Worm (Caenorhabditis elegans) whole organism, L4/young adult: ENCODE measurements around the gene K12H6.12.
A peak's percentile ranks its signal among the peaks of the same experiment; 100 is the strongest.
"Not testable (repeated sequence)": the region's sequence is repeated elsewhere in the genome, so short reads cannot be mapped to it uniquely, and the experiment has no call there.

ENCODE experiments used
- W03F9.2 ChIP-seq: fragments of 150-350 bp; optimal IDR thresholded peaks from 2 replicates; lab custom pipeline; 2014; ENCODE audit warnings: missing biosample characterization, missing genetic modification characterization
- dao-5 ChIP-seq: sonication (generic microtip); optimal IDR thresholded peaks from 2 replicates; lab custom pipeline; 2016; ENCODE audit warnings: missing genotype, missing genetic modification characterization, moderate library complexity, missing compliant biosample characterization
- him-1 ChIP-seq: sonication (generic microtip); optimal IDR thresholded peaks from 2 replicates; lab custom pipeline; 2016; ENCODE audit warnings: missing genotype, missing genetic modification reagents, missing genetic modification characterization, missing compliant biosample characterization

Gene K12H6.12

ce11 chrII:2836853-2837252 lies 28.9 kb downstream of the K12H6.12 start, which contains the start of gene K12H6.7:
K12H6.7 (minus strand) TSS chrII:2836953.
- no peak for TF ChIP-seq him-1
- TF ChIP-seq W03F9.2 (tag; lab: Kevin White, UChicago) = no peak
- TF ChIP-seq dao-5 = no peak

DNA sequence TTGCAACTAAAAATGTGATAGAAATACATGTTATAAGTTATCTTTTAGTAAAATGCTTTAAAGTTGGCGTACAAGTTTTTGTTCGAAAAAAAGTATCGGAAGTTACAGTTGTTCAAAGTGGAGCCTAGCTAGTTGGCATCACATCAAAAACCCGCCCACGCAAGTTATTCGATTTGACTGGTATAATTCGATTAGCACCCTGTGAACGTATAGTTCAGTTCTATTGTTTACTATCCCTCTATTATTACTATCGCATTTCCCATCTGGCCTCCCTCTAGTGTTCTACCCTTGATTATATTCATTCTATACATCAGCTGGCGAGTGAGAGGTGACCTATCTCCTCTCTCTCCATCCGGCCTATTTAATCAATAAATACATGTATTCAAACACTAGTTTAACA lies 31.0 kb downstream of the K12H6.12 start, which contains the start of gene Y110A2AL.4:
Gene Y110A2AL.4, plus strand, starts transcription at position 301 of the 400 bp plus-strand sequence.
- not testable (repeated sequence) for TF ChIP-seq dao-5; him-1; W03F9.2 (tag; lab: Kevin White, UChicago)

- no peak for TF ChIP-seq dao-5
- TF ChIP-seq him-1 = no peak
- no peak for TF ChIP-seq W03F9.2 (tag; lab: Kevin White, UChicago)
Observed at ce11 chrII:2841529-2841928, 33.6 kb downstream of the K12H6.12 start, which contains the start of gene Y110A2AL.6. Y110A2AL.6 (minus strand) TSS chrII:2841629.

ce11 chrII:2843088-2843487 lies 35.1 kb downstream of the K12H6.12 start, which contains the start of gene Y110A2AL.7:
Y110A2AL.7 (minus strand) TSS chrII:2843188.
- no peak for TF ChIP-seq dao-5
- no peak for TF ChIP-seq W03F9.2 (tag; lab: Kevin White, UChicago)
- TF ChIP-seq him-1 = no peak

DNA sequence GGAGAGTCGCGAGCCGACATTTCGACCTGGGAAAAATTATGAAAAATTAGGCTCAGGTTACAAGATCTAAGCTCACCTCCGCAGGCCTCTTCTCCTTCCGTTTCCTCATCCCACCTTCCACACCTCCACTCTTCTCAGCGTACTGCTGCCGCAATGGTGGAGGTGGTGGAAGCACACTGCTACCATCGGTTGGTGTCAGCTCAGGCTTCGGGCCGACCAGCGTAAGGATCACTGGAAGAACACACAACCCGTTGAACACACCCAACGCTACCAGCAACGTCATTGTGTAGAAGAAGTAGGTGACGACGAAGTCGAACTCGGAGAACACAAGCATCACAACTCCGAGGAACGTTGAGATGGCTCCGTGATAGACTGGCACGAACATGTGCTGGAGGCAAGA lies 37.7 kb downstream of the K12H6.12 start:
- no peak for TF ChIP-seq W03F9.2 (tag; lab: Kevin White, UChicago)
- TF ChIP-seq him-1 = no peak
- TF ChIP-seq dao-5 = no peak

- TF ChIP-seq dao-5 (no peak), him-1 (no peak), W03F9.2 (tag; lab: Kevin White, UChicago) (no peak)
Observed at ce11 chrII:2846552-2846951, 38.6 kb downstream of the K12H6.12 start.

DNA sequence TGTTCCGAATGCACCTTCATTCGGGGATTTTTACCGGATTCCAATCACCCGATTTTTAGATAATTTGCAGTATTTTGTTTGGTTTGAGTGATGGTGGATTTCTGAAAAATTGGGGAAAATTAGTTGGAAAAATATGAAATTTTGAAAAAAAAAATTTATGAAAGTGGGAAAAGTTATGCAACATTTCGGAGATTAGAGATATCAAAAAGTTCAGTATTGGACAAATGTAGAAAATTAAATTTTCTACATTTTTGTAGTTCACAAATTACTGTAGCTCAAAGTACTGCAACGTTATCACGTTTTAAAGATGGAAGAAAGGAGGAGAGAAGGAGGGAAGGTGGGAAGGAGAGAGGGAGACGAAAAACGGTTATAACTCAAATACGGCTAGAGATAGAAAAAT lies 44.5 kb downstream of the K12H6.12 start, which contains the start of gene ptc-3:
Gene ptc-3, minus strand, starts transcription at position 101 of the 400 bp plus-strand sequence.
- TF ChIP-seq him-1 (no peak), W03F9.2 (tag; lab: Kevin White, UChicago) (no peak), dao-5 (no peak)

- TF ChIP-seq dao-5 (no peak), him-1 (no peak), W03F9.2 (tag; lab: Kevin White, UChicago) (no peak)
Observed at ce11 chrII:2853767-2854166, 45.8 kb downstream of the K12H6.12 start.

DNA sequence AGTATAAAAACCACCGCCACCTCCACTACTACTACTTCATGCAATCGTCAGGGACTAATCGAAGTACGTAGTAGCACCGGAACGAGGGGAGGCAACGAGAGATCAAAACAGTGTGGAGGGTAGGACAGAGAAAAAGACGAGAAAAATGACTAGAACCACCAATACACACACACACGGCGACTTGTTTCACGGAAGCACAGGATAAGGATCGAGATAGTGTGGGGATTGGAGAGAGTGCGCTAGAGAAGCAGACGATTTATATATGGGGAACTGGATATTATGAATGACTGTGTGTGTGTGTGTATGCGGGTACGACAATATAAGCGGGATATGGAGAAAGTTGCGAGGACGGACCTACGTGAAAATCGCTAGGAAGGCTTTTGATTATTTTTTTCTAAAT lies 46.8 kb downstream of the K12H6.12 start:
- TF ChIP-seq him-1 (no peak), W03F9.2 (tag; lab: Kevin White, UChicago) (no peak), dao-5 (no peak)

DNA sequence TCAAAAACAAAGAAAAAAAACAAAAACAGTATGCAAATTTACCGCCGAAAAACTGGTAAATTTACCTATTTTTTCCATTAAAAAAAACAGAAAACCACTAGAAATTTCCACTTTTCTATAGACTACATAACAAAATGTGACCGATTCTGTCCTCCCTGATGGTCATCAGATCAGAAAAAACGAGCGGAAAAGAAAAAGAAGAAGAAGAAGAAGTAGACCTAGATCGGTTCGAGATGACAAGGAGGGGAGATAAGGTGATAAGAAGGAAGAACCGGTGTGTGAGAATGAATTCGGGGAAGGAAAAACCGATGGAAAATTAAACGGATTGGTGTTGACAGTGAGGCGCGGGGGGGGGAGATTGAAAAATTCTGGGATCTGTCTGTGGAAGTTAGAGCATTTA lies 48.2 kb downstream of the K12H6.12 start:
- no peak for TF ChIP-seq W03F9.2 (tag; lab: Kevin White, UChicago)
- no peak for TF ChIP-seq him-1

ce11 chrII:2857559-2857958 lies 49.6 kb downstream of the K12H6.12 start:
- TF ChIP-seq W03F9.2 (tag; lab: Kevin White, UChicago) (no peak), him-1 (no peak), dao-5 (no peak)

DNA sequence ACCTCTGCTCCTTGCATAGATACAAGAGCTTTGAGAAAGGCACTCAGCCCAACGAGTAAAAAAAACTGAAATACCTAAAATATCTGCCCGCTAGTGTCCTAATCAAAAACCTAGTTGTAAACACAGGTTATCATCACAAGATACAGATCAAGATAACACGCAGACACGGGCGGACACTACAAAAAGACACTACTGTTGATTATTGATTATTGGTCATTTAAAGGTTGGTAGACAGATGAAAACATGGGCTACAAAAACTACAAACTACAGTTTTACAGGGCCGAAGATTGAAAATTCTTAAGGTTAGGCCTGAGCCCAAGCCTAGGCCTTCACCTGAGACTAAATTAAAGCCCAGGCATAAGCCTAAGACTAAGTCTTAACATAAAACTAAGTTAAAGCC lies 50.9 kb downstream of the K12H6.12 start:
- TF ChIP-seq dao-5 (no peak), W03F9.2 (tag; lab: Kevin White, UChicago) (no peak), him-1 (no peak)

DNA sequence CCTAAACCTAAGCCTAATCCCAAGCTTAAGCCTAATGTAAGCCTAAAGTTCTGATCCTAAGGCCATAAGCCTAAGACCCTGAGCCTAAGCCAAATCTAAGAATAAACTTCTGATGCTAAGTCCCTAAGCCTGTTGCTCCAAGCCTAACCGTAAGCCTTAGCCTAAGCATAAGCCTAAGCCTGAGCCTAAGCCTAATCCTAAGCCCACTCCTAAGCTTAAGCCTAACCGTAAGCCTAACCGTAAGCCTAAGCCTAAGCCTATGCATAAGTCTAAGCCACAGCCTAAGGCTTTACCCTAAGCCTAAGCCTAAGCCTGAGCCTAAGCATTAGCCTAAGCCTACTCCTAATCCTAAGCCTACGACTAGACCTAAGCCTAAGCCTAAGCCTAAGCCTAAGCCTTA lies 51.4 kb downstream of the K12H6.12 start:
- no peak for TF ChIP-seq him-1
- TF ChIP-seq W03F9.2 (tag; lab: Kevin White, UChicago) = no peak
- no peak for TF ChIP-seq dao-5

DNA sequence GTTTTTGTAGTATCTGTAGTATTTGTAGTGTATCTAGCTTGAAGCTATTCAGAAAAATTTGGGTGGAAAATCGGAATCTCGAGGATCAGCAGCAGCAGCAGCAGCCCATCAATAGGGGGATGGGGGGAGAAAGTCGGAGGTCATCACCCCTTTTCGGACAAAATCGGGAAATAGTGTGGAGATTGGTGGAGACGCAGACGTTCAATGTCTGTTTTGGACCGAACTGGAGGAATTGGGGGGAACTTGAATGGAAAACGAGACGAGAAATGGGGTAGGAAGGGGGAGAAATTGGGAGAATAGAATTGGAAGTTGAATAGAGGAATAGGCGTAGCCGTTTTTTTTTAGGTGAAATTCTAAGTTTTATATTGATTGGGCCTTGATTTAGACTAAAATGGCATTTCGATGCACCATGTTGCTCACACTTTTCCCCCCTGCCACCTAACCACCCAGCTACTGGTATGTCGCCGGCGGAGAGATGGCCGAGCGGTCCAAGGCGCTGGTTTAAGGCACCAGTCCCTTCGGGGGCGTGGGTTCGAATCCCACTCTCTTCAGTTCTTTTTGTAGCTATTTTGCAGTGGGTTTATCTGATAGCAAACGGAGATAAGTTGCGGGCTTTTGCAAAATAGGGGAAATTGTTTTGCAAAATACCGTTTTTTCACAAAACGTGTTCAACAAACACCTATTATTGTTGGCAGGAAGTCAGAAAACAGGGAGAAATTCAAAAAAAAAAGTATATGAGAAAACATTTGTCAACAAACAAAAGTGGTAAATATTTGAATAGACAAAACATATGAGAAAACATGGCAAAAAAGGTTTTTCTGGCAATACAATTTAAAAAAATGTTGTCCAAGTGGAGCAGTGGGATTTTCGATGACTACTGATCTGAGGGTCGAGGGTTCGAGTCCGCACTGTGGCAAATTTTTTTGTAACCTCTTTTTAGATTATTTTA lies 52.2 kb downstream of the K12H6.12 start:
- TF ChIP-seq W03F9.2 (tag; lab: Kevin White, UChicago) = no peak
- peak; percentile 26 for TF ChIP-seq dao-5
